Fruit fly (Drosophila melanogaster) whole organism, wandering third instar larva: ENCODE results near the gene Marcal1.

ENCODE experiments used
- Abd-B ChIP-seq: fragments of >200 bp; optimal IDR thresholded peaks from 2 replicates; lab custom pipeline; 2017; ENCODE audit warnings: missing biosample characterization, missing genetic modification characterization
- CG32264 ChIP-seq: fragments of 200-800 bp; sonication (Bioruptor generic); optimal IDR thresholded peaks from 2 replicates; lab custom pipeline; 2016; ENCODE audit warnings: missing biosample characterization, missing genetic modification characterization
- CG9705 ChIP-seq: fragments of 200-800 bp; sonication (Bioruptor generic); optimal IDR thresholded peaks from 2 replicates; lab custom pipeline; 2018; ENCODE audit warnings: missing biosample characterization, mild to moderate bottlenecking, missing genetic modification characterization
- CrebA ChIP-seq: fragments of 200-800 bp; sonication (Bioruptor generic); optimal IDR thresholded peaks from 2 replicates; lab custom pipeline; 2016; ENCODE audit warnings: missing biosample characterization, mild to moderate bottlenecking, missing genetic modification characterization, borderline replicate concordance
- Dfd ChIP-seq: fragments of >200 bp; optimal IDR thresholded peaks from 2 replicates; lab custom pipeline; 2017; ENCODE audit warnings: missing biosample characterization, missing genetic modification characterization
- Dif ChIP-seq: fragments of 200-275, 200-300 bp; sonication (Bioruptor generic); optimal IDR thresholded peaks from 2 replicates; lab custom pipeline; 2018; ENCODE audit warnings: missing biosample characterization, missing genetic modification characterization; ENCODE audit not compliant: partially characterized antibody
- GATAd ChIP-seq: sonication (Bioruptor generic); optimal IDR thresholded peaks from 2 replicates; lab custom pipeline; 2016; ENCODE audit warnings: missing biosample characterization, missing genetic modification characterization
- HLH106 ChIP-seq: fragments of 200-800 bp; optimal IDR thresholded peaks from 3 replicates; lab custom pipeline; 2019; ENCODE audit warnings: missing biosample characterization, mild to moderate bottlenecking, missing genetic modification characterization, moderate library complexity
- Hnf4 ChIP-seq: fragments of 200-800 bp; sonication (Bioruptor generic); optimal IDR thresholded peaks from 2 replicates; lab custom pipeline; 2016; ENCODE audit warnings: missing biosample characterization, mild to moderate bottlenecking, missing genetic modification characterization
- Hr78 ChIP-seq: fragments of >200 bp; optimal IDR thresholded peaks from 2 replicates; lab custom pipeline; 2017; ENCODE audit warnings: missing biosample characterization, missing genetic modification characterization
- Hr83 ChIP-seq: fragments of 200-300 bp; sonication (Bioruptor generic); optimal IDR thresholded peaks from 2 replicates; lab custom pipeline; 2016; ENCODE audit warnings: missing biosample characterization, mild to moderate bottlenecking, missing genetic modification characterization, moderate library complexity; ENCODE audit not compliant: poor library complexity, severe bottlenecking
- Jra ChIP-seq: sonication (Bioruptor generic); optimal IDR thresholded peaks from 2 replicates; lab custom pipeline; 2016; ENCODE audit warnings: missing biosample characterization, missing genetic modification characterization
- Mio ChIP-seq: sonication (Bioruptor generic); optimal IDR thresholded peaks from 2 replicates; lab custom pipeline; 2016; ENCODE audit warnings: missing biosample characterization, missing genetic modification characterization
- Myc ChIP-seq: fragments of >200 bp; optimal IDR thresholded peaks from 2 replicates; lab custom pipeline; 2017
- N ChIP-seq: fragments of >200 bp; optimal IDR thresholded peaks from 2 replicates; lab custom pipeline; 2018; ENCODE audit warnings: missing biosample characterization, missing external identifiers, missing genetic modification characterization
- OdsH ChIP-seq: fragments of 200-800 bp; sonication (Bioruptor generic); optimal IDR thresholded peaks from 2 replicates; lab custom pipeline; 2016; ENCODE audit warnings: missing biosample characterization, mild to moderate bottlenecking, missing genetic modification characterization
- Rel ChIP-seq, 2 experiments: fragments of 200-800 bp; sonication (Bioruptor generic) in 1 of 2; optimal IDR thresholded peaks; 2 replicates in 1 of 2; 3 replicates in 1 of 2; lab custom pipeline; 2016 to 2019; ENCODE audit warnings: mild to moderate bottlenecking in 2 of 2, missing biosample characterization in 2 of 2, missing genetic modification characterization in 2 of 2, moderate library complexity in 1 of 2
- Sp1 ChIP-seq: fragments of 200-800 bp; sonication (Bioruptor generic); optimal IDR thresholded peaks from 3 replicates; lab custom pipeline; 2019; ENCODE audit warnings: missing biosample characterization, mild to moderate bottlenecking, missing genetic modification characterization, moderate library complexity
- Vsx2 ChIP-seq: fragments of 200-300, 225-300 bp; sonication (Bioruptor generic); optimal IDR thresholded peaks from 2 replicates; lab custom pipeline; 2018; ENCODE audit warnings: missing biosample characterization, missing genetic modification characterization; ENCODE audit not compliant: partially characterized antibody
- br ChIP-seq: fragments of 200-800 bp; sonication (Bioruptor generic); optimal IDR thresholded peaks from 2 replicates; lab custom pipeline; 2016; ENCODE audit warnings: missing biosample characterization, missing genetic modification characterization
- brk ChIP-seq: fragments of 200-800 bp; sonication (Bioruptor generic); optimal IDR thresholded peaks from 2 replicates; lab custom pipeline; 2016; ENCODE audit warnings: missing biosample characterization, mild to moderate bottlenecking, missing genetic modification characterization
- dl ChIP-seq, 2 experiments: fragments of 175-275, 200-275 bp in 1 of 2; fragments of 200-275 bp in 1 of 2; sonication (Bioruptor generic); optimal IDR thresholded peaks; lab custom pipeline; 2018; ENCODE audit warnings: mild to moderate bottlenecking in 2 of 2, missing biosample characterization in 2 of 2, missing genetic modification characterization in 2 of 2, moderate library complexity in 2 of 2; ENCODE audit not compliant: partially characterized antibody in 2 of 2, insufficient read depth in 1 of 2
- dmrt93B ChIP-seq: fragments of 200-800 bp; sonication (Bioruptor generic); optimal IDR thresholded peaks from 2 replicates; lab custom pipeline; 2018; ENCODE audit warnings: missing biosample characterization, mild to moderate bottlenecking, missing genetic modification characterization
- dsf ChIP-seq: sonication (Bioruptor generic); optimal IDR thresholded peaks from 2 replicates; lab custom pipeline; 2016; ENCODE audit warnings: missing biosample characterization, missing genetic modification characterization, borderline replicate concordance
- ey ChIP-seq: fragments of 200-800 bp; sonication (Bioruptor generic); optimal IDR thresholded peaks from 2 replicates; lab custom pipeline; 2016; ENCODE audit warnings: missing biosample characterization, missing genetic modification characterization
- foxo ChIP-seq, 2 experiments: fragments of 200-800 bp; sonication (Bioruptor generic); optimal IDR thresholded peaks; 2 replicates in 1 of 2; 3 replicates in 1 of 2; lab custom pipeline; 2016 to 2017; ENCODE audit warnings: missing biosample characterization in 2 of 2, missing genetic modification characterization in 2 of 2
- fru ChIP-seq: fragments of 200-800 bp; sonication (Bioruptor generic); optimal IDR thresholded peaks from 3 replicates; lab custom pipeline; 2016; ENCODE audit warnings: missing biosample characterization, mild to moderate bottlenecking, missing genetic modification characterization
- h ChIP-seq: fragments of 200-800 bp; sonication (Bioruptor generic); optimal IDR thresholded peaks from 3 replicates; lab custom pipeline; 2016; ENCODE audit warnings: missing biosample characterization, mild to moderate bottlenecking, missing genetic modification characterization
- jim ChIP-seq: fragments of 175-275, 200-325 bp; sonication (Bioruptor generic); optimal IDR thresholded peaks from 2 replicates; lab custom pipeline; 2016; ENCODE audit warnings: missing biosample characterization, mild to moderate bottlenecking, missing genetic modification characterization
- lola ChIP-seq: fragments of >200 bp; optimal IDR thresholded peaks from 2 replicates; lab custom pipeline; 2017; ENCODE audit warnings: missing biosample characterization, missing genetic modification characterization
- pan ChIP-seq: fragments of >200 bp; optimal IDR thresholded peaks from 2 replicates; lab custom pipeline; 2017
- psq ChIP-seq: fragments of 200-800 bp; sonication (Bioruptor generic); optimal IDR thresholded peaks from 3 replicates; lab custom pipeline; 2017; ENCODE audit warnings: missing biosample characterization, mild to moderate bottlenecking, missing genetic modification characterization, moderate library complexity
- rgr ChIP-seq: fragments of 200-800 bp; sonication (Bioruptor generic); optimal IDR thresholded peaks from 3 replicates; lab custom pipeline; 2016; ENCODE audit warnings: missing biosample characterization, mild to moderate bottlenecking, missing genetic modification characterization
- sage ChIP-seq: fragments of 200-800 bp; sonication (Bioruptor generic); optimal IDR thresholded peaks from 2 replicates; lab custom pipeline; 2016; ENCODE audit warnings: missing biosample characterization, mild to moderate bottlenecking, missing genetic modification characterization
- sv ChIP-seq: fragments of 200-800 bp; sonication (Bioruptor generic); optimal IDR thresholded peaks from 3 replicates; lab custom pipeline; 2016; ENCODE audit warnings: missing biosample characterization, missing genetic modification characterization
- tai ChIP-seq: sonication (Bioruptor generic); optimal IDR thresholded peaks from 2 replicates; lab custom pipeline; 2016; ENCODE audit warnings: missing biosample characterization, missing genetic modification characterization
- usp ChIP-seq: fragments of >200 bp; optimal IDR thresholded peaks from 2 replicates; lab custom pipeline; 2017; ENCODE audit warnings: missing biosample characterization, missing genetic modification characterization
- woc ChIP-seq: sonication (Bioruptor generic); optimal IDR thresholded peaks from 2 replicates; lab custom pipeline; 2016; ENCODE audit warnings: missing biosample characterization, mild to moderate bottlenecking, missing genetic modification characterization

The Marcal1 gene

DNA sequence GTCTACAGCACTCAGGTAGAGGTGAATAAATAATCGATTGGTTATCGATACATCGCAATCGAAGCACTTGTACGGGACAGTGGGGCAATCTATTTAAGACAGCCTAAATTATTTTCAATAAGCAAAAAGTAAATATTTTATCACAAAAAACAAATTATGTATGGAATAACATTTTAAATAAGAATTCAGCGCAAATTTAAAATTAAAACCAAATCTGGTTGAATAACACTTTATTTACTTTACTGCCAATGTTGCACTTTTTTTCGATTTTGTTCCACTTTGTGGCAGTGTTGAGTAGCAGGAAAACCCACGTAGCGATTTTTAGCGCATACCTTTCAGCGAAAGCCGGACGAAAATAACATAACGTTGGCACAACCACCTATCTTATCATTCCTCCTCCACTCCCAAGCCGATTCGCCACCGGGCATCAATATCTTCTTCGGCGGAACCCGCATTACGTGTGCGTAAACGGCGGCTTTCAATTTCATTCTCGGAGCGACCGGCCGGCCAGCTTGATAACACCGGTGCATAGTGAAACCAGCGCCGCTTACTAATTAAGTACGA lies 21.8 kb downstream of the Marcal1 start, which contains the start of the genes Gmd and CG3792:
Gene Gmd, minus strand, starts transcription at position 36 of the 564 bp plus-strand sequence.
Gene CG3792, plus strand, starts transcription at position 325 of the 564 bp plus-strand sequence.
- TF ChIP-seq CG32264 (GFP tag; lab: Kevin White, UChicago), result peak; percentile 80
- no peak for TF ChIP-seq dl (GFP tag; optimal IDR thresholded peaks at IDR 0.05; lab: Kevin White, UChicago; ENCODE audit: insufficient read depth in 1 of 2, partially characterized antibody in 2 of 2)
- TF ChIP-seq h (GFP tag; lab: Kevin White, UChicago), result peak; percentile 97
- TF ChIP-seq Hr78 (GFP tag; lab: Kevin White, UChicago), result no peak
- peak; percentile 96 for TF ChIP-seq woc (GFP tag; lab: Kevin White, UChicago)
- peak; percentile 88 for TF ChIP-seq Sp1 (GFP tag; lab: Kevin White, UChicago)
- TF ChIP-seq fru (GFP tag; lab: Kevin White, UChicago), result peak; percentile 96
- no peak for TF ChIP-seq lola (GFP tag; lab: Kevin White, UChicago)
- TF ChIP-seq brk, result no peak
- TF ChIP-seq rgr (GFP tag; lab: Kevin White, UChicago), result peak; percentile 96
- peak; percentile 68 to 97 for TF ChIP-seq foxo (GFP tag; optimal IDR thresholded peaks at IDR 0.05; lab: Kevin White, UChicago)
- no peak for TF ChIP-seq jim (GFP tag; lab: Kevin White, UChicago)
- TF ChIP-seq ey (GFP tag; lab: Kevin White, UChicago), result peak; percentile 92
- TF ChIP-seq Mio, result peak; percentile 68
- TF ChIP-seq Myc, result peak; percentile 29
- peak; percentile 92 for TF ChIP-seq OdsH
- no peak for TF ChIP-seq Rel (GFP tag; optimal IDR thresholded peaks at IDR 0.05; lab: Kevin White, UChicago)
- peak; percentile 81 for TF ChIP-seq Rel (tag; optimal IDR thresholded peaks at IDR 0.05; lab: Kevin White, UChicago)
- peak; percentile 95 for TF ChIP-seq Jra (GFP tag; lab: Kevin White, UChicago)
- TF ChIP-seq br (GFP tag; lab: Kevin White, UChicago), result peak; percentile 93
- TF ChIP-seq GATAd (GFP tag; lab: Kevin White, UChicago), result no peak
- peak; percentile 84 for TF ChIP-seq dsf
- peak; percentile 90 for TF ChIP-seq psq
- peak; percentile 95 for TF ChIP-seq HLH106 (tag; lab: Kevin White, UChicago)
- peak; percentile 92 for TF ChIP-seq CG9705 (GFP tag; lab: Kevin White, UChicago)
- TF ChIP-seq sv (GFP tag; lab: Kevin White, UChicago), result peak; percentile 97

dm6 chr2L:4979138-4979537 lies 23.8 kb downstream of the Marcal1 start, which contains the start of gene CG8891:
Gene CG8891, minus strand, starts transcription at chr2L:4979379.
- TF ChIP-seq Abd-B (GFP tag; lab: Kevin White, UChicago) (no peak), ey (GFP tag; lab: Kevin White, UChicago) (no peak), fru (GFP tag; lab: Kevin White, UChicago) (no peak), Hr83 (GFP tag; lab: Kevin White, UChicago) (no peak), Vsx2 (GFP tag; lab: Kevin White, UChicago) (no peak), dl (GFP tag; optimal IDR thresholded peaks at IDR 0.05; lab: Kevin White, UChicago; ENCODE audit: insufficient read depth in 1 of 2, partially characterized antibody in 2 of 2) (no peak)

DNA sequence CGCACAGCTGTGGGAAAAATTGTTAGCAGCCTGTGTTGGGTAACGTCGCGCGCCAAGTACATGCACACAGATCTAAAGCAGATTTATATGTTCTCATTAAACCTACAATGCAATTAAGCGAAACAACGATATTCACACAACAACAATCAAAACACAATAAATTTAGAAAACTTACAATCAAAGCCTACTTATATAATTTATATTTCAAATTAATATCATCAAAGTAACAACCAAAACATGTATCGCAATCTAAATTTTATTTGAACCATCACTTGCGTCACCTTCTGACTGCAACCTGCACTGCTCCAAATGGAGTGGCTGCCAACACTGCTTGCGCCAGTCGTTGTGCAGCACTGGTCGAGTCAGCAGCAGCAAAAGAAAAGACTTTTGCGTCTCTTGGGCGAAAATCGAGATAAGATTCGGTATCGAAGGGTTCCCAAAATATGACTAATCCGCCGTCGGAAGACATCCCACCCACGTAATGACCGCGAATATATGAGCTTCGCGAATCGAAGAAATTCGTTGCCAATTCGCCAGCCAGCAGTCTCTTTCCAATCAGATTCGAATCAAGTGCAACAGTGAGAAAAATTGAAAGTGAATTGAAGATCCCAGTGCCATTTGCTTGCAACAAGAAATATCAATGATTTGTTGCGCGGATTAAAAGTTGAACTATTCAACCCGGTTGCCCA lies 26.1 kb downstream of the Marcal1 start, which contains the start of the genes CG8892 and CG34126:
Gene CG8892, minus strand, starts transcription at position 315 of the 689 bp plus-strand sequence.
Gene CG34126, plus strand, starts transcription at position 337 of the 689 bp plus-strand sequence.
- TF ChIP-seq Hr78 (GFP tag; lab: Kevin White, UChicago) (no peak), tai (no peak), Sp1 (GFP tag; lab: Kevin White, UChicago) (peak; percentile 97), Rel (GFP tag; optimal IDR thresholded peaks at IDR 0.05; lab: Kevin White, UChicago) (peak; percentile 89), Rel (tag; optimal IDR thresholded peaks at IDR 0.05; lab: Kevin White, UChicago) (peak; percentile 87), Myc (peak; percentile 62), Abd-B (GFP tag; lab: Kevin White, UChicago) (no peak), fru (GFP tag; lab: Kevin White, UChicago) (peak; percentile 98), dmrt93B (GFP tag; lab: Kevin White, UChicago) (peak; percentile 99), Dfd (no peak), CG9705 (GFP tag; lab: Kevin White, UChicago) (peak; percentile 98), N (GFP tag; lab: Kevin White, UChicago) (no peak), dl (GFP tag; optimal IDR thresholded peaks at IDR 0.05; lab: Kevin White, UChicago; ENCODE audit: insufficient read depth in 1 of 2, partially characterized antibody in 2 of 2) (no peak), Hnf4 (GFP tag; lab: Kevin White, UChicago) (peak; percentile 98), Hr83 (GFP tag; lab: Kevin White, UChicago) (peak; percentile 97), h (GFP tag; lab: Kevin White, UChicago) (peak; percentile 98), woc (GFP tag; lab: Kevin White, UChicago) (peak; percentile 98), Mio (peak; percentile 92), Dif (GFP tag; lab: Kevin White, UChicago) (no peak), sage (GFP tag; lab: Kevin White, UChicago) (peak; percentile 91), jim (GFP tag; lab: Kevin White, UChicago) (peak; percentile 93), brk (peak; percentile 95), br (GFP tag; lab: Kevin White, UChicago) (peak; percentile 98), pan (lab: Kevin White, UChicago) (no peak), ey (GFP tag; lab: Kevin White, UChicago) (peak; percentile 97), usp (GFP tag; lab: Kevin White, UChicago) (no peak), rgr (GFP tag; lab: Kevin White, UChicago) (peak; percentile 98), CG32264 (GFP tag; lab: Kevin White, UChicago) (peak; percentile 93), lola (GFP tag; lab: Kevin White, UChicago) (no peak), psq (peak; percentile 97), CrebA (GFP tag; lab: Kevin White, UChicago) (no peak), foxo (GFP tag; optimal IDR thresholded peaks at IDR 0.05; lab: Kevin White, UChicago) (peak; percentile 91 to 99), sv (GFP tag; lab: Kevin White, UChicago) (peak; percentile 99), dsf (peak; percentile 95), OdsH (peak; percentile 97)
